Fruit fly (Drosophila melanogaster) whole organism: ENCODE results near the gene CG7573.

Experiments used
- CG8478 ChIP-seq: fragments of >200 bp; optimal IDR thresholded peaks from 2 replicates; lab custom pipeline; 2018; ENCODE audit warnings: inconsistent platforms
- Dll ChIP-seq: fragments of >200 bp; optimal IDR thresholded peaks from 2 replicates; lab custom pipeline; 2017
- EcR ChIP-seq, 2 experiments: fragments of >200 bp; optimal IDR thresholded peaks; 2 replicates each; lab custom pipeline; 2017; ENCODE audit warnings: missing biosample characterization in 2 of 2, missing genetic modification characterization in 2 of 2, missing genetic modification reagents in 2 of 2
- pan ChIP-seq: fragments of >200 bp; optimal IDR thresholded peaks from 2 replicates; lab custom pipeline; 2017
- psq ChIP-seq: fragments of >200 bp; optimal IDR thresholded peaks from 2 replicates; lab custom pipeline; 2017
- usp ChIP-seq: fragments of >200 bp; optimal IDR thresholded peaks from 2 replicates; lab custom pipeline; 2017; ENCODE audit warnings: missing biosample characterization, missing genetic modification characterization, mixed read lengths

DNA sequence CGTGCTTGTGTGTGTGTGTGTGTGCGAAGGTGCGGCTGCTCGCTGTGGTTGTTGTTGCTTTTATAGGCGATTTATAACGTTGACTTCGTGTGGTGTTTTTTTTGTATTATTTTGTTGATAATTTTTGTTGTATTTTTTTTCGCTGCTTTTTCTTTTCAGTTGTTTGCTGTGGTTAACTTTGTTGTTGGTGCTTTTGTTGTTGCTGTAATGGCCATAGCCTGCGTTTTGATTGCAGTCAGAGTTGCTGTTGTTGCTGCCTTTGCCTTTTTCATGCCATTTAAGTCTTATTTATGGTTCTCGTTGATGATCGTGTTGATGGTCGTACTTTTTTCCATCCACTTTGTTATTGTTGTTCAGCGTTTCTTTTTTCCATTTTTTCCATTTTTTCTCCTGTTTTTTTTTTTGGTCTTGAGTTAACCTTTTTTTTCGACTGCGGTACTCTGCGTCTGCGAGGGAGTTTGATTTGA, 13.0 kb downstream of the CG7573 start:
- TF ChIP-seq usp (no peak), pan (no peak), Dll (no peak), psq (no peak), EcR (GFP tag; optimal IDR thresholded peaks at IDR 0.05; lab: Kevin White, UChicago) (no peak), CG8478 (lab: Kevin White, UChicago) (no peak)
